Fruit fly (Drosophila melanogaster) whole organism, embryonic: ENCODE results near the gene CG43867.

Experiments
- Adf1 ChIP-seq: fragments of 200-800 bp; sonication (Bioruptor generic); IDR thresholded peaks from 2 replicates; pipeline ENCODE4 v1.3.6; 2022; ENCODE audit warnings: missing biosample characterization, missing genetic modification characterization
- Atf3 ChIP-seq: fragments of 200-800 bp; sonication (Bioruptor generic); optimal IDR thresholded peaks from 3 replicates; lab custom pipeline; 2016; ENCODE audit warnings: missing biosample characterization, missing genetic modification characterization
- C15 ChIP-seq: fragments of 200-800 bp; sonication (Bioruptor generic); IDR thresholded peaks from 3 replicates; pipeline ENCODE4 v1.3.6; 2022; ENCODE audit warnings: missing biosample characterization, missing genetic modification characterization
- CG12219 ChIP-seq: fragments of 200-800 bp; sonication (Bioruptor generic); optimal IDR thresholded peaks from 3 replicates; lab custom pipeline; 2018; ENCODE audit warnings: missing biosample characterization, mild to moderate bottlenecking, missing genetic modification characterization
- CG14014 ChIP-seq: fragments of 200-800 bp; sonication (Bioruptor generic); IDR thresholded peaks from 2 replicates; pipeline ENCODE4 v1.3.6; 2022; ENCODE audit warnings: missing biosample characterization, missing genetic modification characterization
- CG14710 ChIP-seq: fragments of 200-800 bp; sonication (Bioruptor generic); optimal IDR thresholded peaks from 3 replicates; lab custom pipeline; 2019; ENCODE audit warnings: missing biosample characterization, mild to moderate bottlenecking, missing genetic modification characterization, moderate library complexity
- CG14860 ChIP-seq: fragments of 200-800 bp; sonication (Bioruptor generic); IDR thresholded peaks from 3 replicates; pipeline ENCODE4 v1.3.6; 2022; ENCODE audit warnings: missing biosample characterization, missing genetic modification characterization; ENCODE audit not compliant: partially characterized antibody
- CG16779 ChIP-seq: fragments of 200-800 bp; sonication (Bioruptor generic); IDR thresholded peaks from 2 replicates; pipeline ENCODE4 v1.3.6; 2022; ENCODE audit warnings: missing biosample characterization, missing genetic modification characterization
- CG18476 ChIP-seq: fragments of 200-800 bp; sonication (Bioruptor generic); optimal IDR thresholded peaks from 2 replicates; lab custom pipeline; 2016; ENCODE audit warnings: missing biosample characterization, mild to moderate bottlenecking, missing genetic modification characterization
- CG2120 ChIP-seq: fragments of 200-800 bp; sonication (Bioruptor generic); optimal IDR thresholded peaks from 3 replicates; lab custom pipeline; 2016; ENCODE audit warnings: missing biosample characterization, missing genetic modification characterization
- CG2202 ChIP-seq: fragments of 200-800 bp; sonication (Bioruptor generic); optimal IDR thresholded peaks from 2 replicates; lab custom pipeline; 2018; ENCODE audit warnings: missing biosample characterization, mild to moderate bottlenecking, missing genetic modification characterization
- CG3163 ChIP-seq: fragments of 200-800 bp; sonication (Bioruptor generic); optimal IDR thresholded peaks from 3 replicates; lab custom pipeline; 2016; ENCODE audit warnings: missing biosample characterization, missing genetic modification characterization
- CG34224 ChIP-seq: fragments of 200-800 bp; sonication (Bioruptor generic); IDR thresholded peaks from 3 replicates; pipeline ENCODE4 v1.3.6; 2022; ENCODE audit warnings: missing biosample characterization, missing genetic modification characterization; ENCODE audit not compliant: partially characterized antibody
- CG3995 ChIP-seq: fragments of 200-800 bp; sonication (Bioruptor generic); optimal IDR thresholded peaks from 3 replicates; lab custom pipeline; 2016; ENCODE audit warnings: missing biosample characterization, missing genetic modification characterization
- CG5953 ChIP-seq: fragments of 200-800 bp; sonication (Bioruptor generic); IDR thresholded peaks from 2 replicates; pipeline ENCODE4 v1.3.6; 2022; ENCODE audit warnings: missing biosample characterization, missing genetic modification characterization
- CG7839 ChIP-seq: fragments of 200-800 bp; sonication (Bioruptor generic); optimal IDR thresholded peaks from 3 replicates; lab custom pipeline; 2018; ENCODE audit warnings: missing biosample characterization, mild to moderate bottlenecking, missing genetic modification characterization, moderate library complexity
- CHES-1-like ChIP-seq: fragments of 200-800 bp; sonication (Bioruptor generic); optimal IDR thresholded peaks from 2 replicates; lab custom pipeline; 2016; ENCODE audit warnings: missing biosample characterization, missing genetic modification characterization
- D ChIP-seq, 2 experiments: fragments of 200-800 bp in 1 of 2; fragments of >200 bp in 1 of 2; sonication (Bioruptor generic) in 1 of 2; optimal IDR thresholded peaks; 2 replicates in 1 of 2; 3 replicates in 1 of 2; lab custom pipeline; 2017; ENCODE audit warnings: mild to moderate bottlenecking in 1 of 2, missing biosample characterization in 1 of 2, missing genetic modification characterization in 1 of 2, missing genetic modification reagents in 1 of 2
- Dip2 ChIP-seq: fragments of 200-800 bp; sonication (Bioruptor generic); IDR thresholded peaks from 2 replicates; pipeline ENCODE4 v1.3.6; 2022; ENCODE audit warnings: missing biosample characterization, missing genetic modification characterization
- ERR ChIP-seq: fragments of 200-800 bp; sonication (Bioruptor generic); optimal IDR thresholded peaks from 2 replicates; lab custom pipeline; 2016; ENCODE audit warnings: missing biosample characterization, missing genetic modification characterization
- Lhr ChIP-seq: fragments of 200-800 bp; sonication (Bioruptor generic); optimal IDR thresholded peaks from 3 replicates; lab custom pipeline; 2017; ENCODE audit warnings: mild to moderate bottlenecking, missing biosample characterization, missing genetic modification reagents, missing genetic modification characterization
- Neu2 ChIP-seq: fragments of 200-800 bp; sonication (Bioruptor generic); optimal IDR thresholded peaks from 3 replicates; lab custom pipeline; 2016; ENCODE audit warnings: missing biosample characterization, missing genetic modification characterization, borderline replicate concordance
- Pdp1 ChIP-seq, 2 experiments: fragments of 200-800 bp; sonication (Bioruptor generic); optimal IDR thresholded peaks; 3 replicates each; lab custom pipeline; 2016; ENCODE audit warnings: missing biosample characterization in 2 of 2, missing genetic modification characterization in 2 of 2, mild to moderate bottlenecking in 1 of 2, moderate library complexity in 1 of 2
- Scr ChIP-seq: fragments of 200-800 bp; sonication (Bioruptor generic); IDR thresholded peaks from 2 replicates; pipeline ENCODE4 v1.3.6; 2022; ENCODE audit warnings: missing biosample characterization, missing genetic modification characterization; ENCODE audit not compliant: partially characterized antibody
- Sry-β ChIP-seq: fragments of 200-800 bp; sonication (Bioruptor generic); optimal IDR thresholded peaks from 2 replicates; lab custom pipeline; 2018; ENCODE audit warnings: missing biosample characterization, mild to moderate bottlenecking, missing genetic modification characterization, moderate library complexity
- chif ChIP-seq, 2 experiments: fragments of 200-800 bp; sonication (Bioruptor generic); optimal IDR thresholded peaks; 3 replicates each; lab custom pipeline; 2016; ENCODE audit warnings: missing biosample characterization in 2 of 2, missing genetic modification characterization in 2 of 2
- crc ChIP-seq: fragments of 200-800 bp; sonication (Bioruptor generic); optimal IDR thresholded peaks from 2 replicates; lab custom pipeline; 2016; ENCODE audit warnings: missing biosample characterization, missing genetic modification characterization
- croc ChIP-seq: fragments of 200-800 bp; sonication (Bioruptor generic); conservative IDR thresholded peaks from 3 replicates; pipeline ENCODE4 v1.3.6; 2022; ENCODE audit warnings: missing biosample characterization, missing genetic modification characterization
- danr ChIP-seq: fragments of 200-800 bp; sonication (Bioruptor generic); IDR thresholded peaks from 2 replicates; pipeline ENCODE4 v1.3.6; 2022; ENCODE audit warnings: missing biosample characterization, missing genetic modification characterization
- en ChIP-seq: fragments of 200-800 bp; sonication (Bioruptor generic); optimal IDR thresholded peaks from 2 replicates; lab custom pipeline; 2016; ENCODE audit warnings: missing biosample characterization, missing genetic modification characterization
- esg ChIP-seq: fragments of 200-800 bp; sonication (Bioruptor generic); conservative IDR thresholded peaks from 2 replicates; pipeline ENCODE4 v1.3.6; 2022; ENCODE audit warnings: missing biosample characterization, missing genetic modification characterization
- ewg ChIP-seq: fragments of 200-800 bp; sonication (Bioruptor generic); optimal IDR thresholded peaks from 3 replicates; lab custom pipeline; 2017; ENCODE audit warnings: mild to moderate bottlenecking, missing biosample characterization, missing genetic modification reagents, missing genetic modification characterization
- fru ChIP-seq: fragments of >200 bp; optimal IDR thresholded peaks from 2 replicates; lab custom pipeline; 2017
- hb ChIP-seq: fragments of 200-800 bp; sonication (Bioruptor generic); IDR thresholded peaks from 3 replicates; pipeline ENCODE4 v1.3.6; 2022; ENCODE audit warnings: missing biosample characterization, missing genetic modification characterization; ENCODE audit not compliant: partially characterized antibody
- inv ChIP-seq: fragments of 200-800 bp; sonication (Bioruptor generic); IDR thresholded peaks from 2 replicates; pipeline ENCODE4 v1.3.6; 2022; ENCODE audit warnings: missing biosample characterization, missing genetic modification characterization; ENCODE audit not compliant: partially characterized antibody
- kah ChIP-seq: fragments of 200-800 bp; sonication (Bioruptor generic); optimal IDR thresholded peaks from 2 replicates; lab custom pipeline; 2018; ENCODE audit warnings: missing biosample characterization, mild to moderate bottlenecking, missing genetic modification characterization
- kay ChIP-seq: fragments of 200-800 bp; sonication (Bioruptor generic); optimal IDR thresholded peaks from 2 replicates; lab custom pipeline; 2016; ENCODE audit warnings: missing biosample characterization, missing genetic modification characterization
- knrl ChIP-seq: fragments of 200-800 bp; sonication (Bioruptor generic); IDR thresholded peaks from 3 replicates; pipeline ENCODE4 v1.3.6; 2022; ENCODE audit warnings: missing biosample characterization, missing genetic modification characterization; ENCODE audit not compliant: partially characterized antibody
- nerfin-2 ChIP-seq: fragments of 200-800 bp; sonication (Bioruptor generic); IDR thresholded peaks from 2 replicates; pipeline ENCODE4 v1.3.6; 2022; ENCODE audit warnings: missing biosample characterization, missing genetic modification characterization; ENCODE audit not compliant: partially characterized antibody
- odd ChIP-seq: fragments of 200-800 bp; sonication (Bioruptor generic); optimal IDR thresholded peaks from 2 replicates; lab custom pipeline; 2017; ENCODE audit warnings: missing biosample characterization, mild to moderate bottlenecking, missing genetic modification characterization
- org-1 ChIP-seq: fragments of 200-800 bp; sonication (Bioruptor generic); optimal IDR thresholded peaks from 2 replicates; lab custom pipeline; 2017; ENCODE audit warnings: missing biosample characterization, missing genetic modification characterization
- pnt ChIP-seq: fragments of 200-800 bp; sonication (Bioruptor generic); optimal IDR thresholded peaks from 3 replicates; lab custom pipeline; 2016; ENCODE audit warnings: missing biosample characterization, missing genetic modification characterization
- ro ChIP-seq: fragments of 200-800 bp; sonication (Bioruptor generic); IDR thresholded peaks from 2 replicates; pipeline ENCODE4 v1.3.6; 2022; ENCODE audit warnings: missing biosample characterization, missing genetic modification characterization
- sr ChIP-seq: fragments of 200-800 bp; sonication (Bioruptor generic); IDR thresholded peaks from 3 replicates; pipeline ENCODE4 v1.3.6; 2022; ENCODE audit warnings: missing biosample characterization, missing genetic modification characterization
- unpg ChIP-seq: fragments of 200-800 bp; sonication (Bioruptor generic); optimal IDR thresholded peaks from 3 replicates; lab custom pipeline; 2018; ENCODE audit warnings: missing biosample characterization, mild to moderate bottlenecking, missing genetic modification characterization, moderate library complexity
- usp ChIP-seq: fragments of >200 bp; optimal IDR thresholded peaks from 2 replicates; lab custom pipeline; 2017; ENCODE audit warnings: missing biosample characterization, missing genetic modification characterization
- vfl ChIP-seq: fragments of 200-800 bp; sonication (Bioruptor generic); optimal IDR thresholded peaks from 2 replicates; lab custom pipeline; 2016; ENCODE audit warnings: missing biosample characterization, missing genetic modification characterization
- zf30C ChIP-seq: fragments of 200-800 bp; sonication (Bioruptor generic); optimal IDR thresholded peaks from 3 replicates; lab custom pipeline; 2018; ENCODE audit warnings: missing biosample characterization, mild to moderate bottlenecking, missing genetic modification characterization
- zfh1 ChIP-seq: fragments of 200-800 bp; sonication (Bioruptor generic); IDR thresholded peaks from 3 replicates; pipeline ENCODE4 v1.3.6; 2022; ENCODE audit warnings: missing biosample characterization, missing genetic modification characterization

CG43867 gene

dm6 chrX:900725-901345, 26.9 kb downstream of the CG43867 start (continued):
- peak; percentile 70 for TF ChIP-seq ewg (GFP tag; lab: Kevin White, UChicago)
- no peak for TF ChIP-seq Neu2 (GFP tag; lab: Kevin White, UChicago)
- peak; percentile 16 for TF ChIP-seq CG3163 (GFP tag; lab: Kevin White, UChicago)
- TF ChIP-seq CG5953 (GFP tag; lab: Robert Waterston, UW), result peak; percentile 48; the same call in 1 of the 2 replicates
- no peak for TF ChIP-seq usp
- TF ChIP-seq CG16779 (GFP tag; lab: Robert Waterston, UW), result no peak
- peak; percentile 63; the same call in 1 of the 2 replicates for TF ChIP-seq ro (GFP tag; lab: Robert Waterston, UW)
- TF ChIP-seq ERR, result peak; percentile 69
- peak; percentile 61 to 82 for TF ChIP-seq chif (GFP tag; optimal IDR thresholded peaks at IDR 0.05; lab: Kevin White, UChicago)
- peak; percentile 45 for TF ChIP-seq vfl (GFP tag; lab: Kevin White, UChicago)
- no peak for TF ChIP-seq fru (lab: Kevin White, UChicago)
- TF ChIP-seq Dip2 (GFP tag; lab: Robert Waterston, UW), result no peak
- TF ChIP-seq Adf1, result peak; percentile 33; the same call in 1 of the 2 replicates
- TF ChIP-seq Scr (GFP tag; lab: Robert Waterston, UW), result no peak
- peak; percentile 78 for TF ChIP-seq org-1 (GFP tag; lab: Kevin White, UChicago)
- peak; percentile 80 for TF ChIP-seq CG12219 (GFP tag; lab: Kevin White, UChicago)
- TF ChIP-seq CG14710 (tag; lab: Kevin White, UChicago), result peak; percentile 57
- no peak for TF ChIP-seq D (optimal IDR thresholded peaks at IDR 0.05; lab: Kevin White, UChicago)
- peak; percentile 51 for TF ChIP-seq D (GFP tag; optimal IDR thresholded peaks at IDR 0.05; lab: Kevin White, UChicago)
- peak; percentile 60 for TF ChIP-seq Atf3 (GFP tag; lab: Kevin White, UChicago)
- TF ChIP-seq odd (GFP tag; lab: Kevin White, UChicago), result peak; percentile 52
- peak; percentile 43 for TF ChIP-seq kay (GFP tag; lab: Kevin White, UChicago)
- peak; percentile 80 for TF ChIP-seq CG14014 (GFP tag; lab: Robert Waterston, UW)
- peak; percentile 65 for TF ChIP-seq croc (GFP tag; lab: Robert Waterston, UW)
- TF ChIP-seq crc, result peak; percentile 54
- peak; percentile 66 for TF ChIP-seq en (GFP tag; lab: Kevin White, UChicago)
- peak; percentile 82 for TF ChIP-seq CG2120 (GFP tag; lab: Kevin White, UChicago)
- TF ChIP-seq CG14860 (GFP tag; lab: Robert Waterston, UW), result no peak
- TF ChIP-seq pnt (GFP tag; lab: Kevin White, UChicago), result peak; percentile 82
- TF ChIP-seq unpg, result peak; percentile 90
- peak; percentile 71 to 87 for TF ChIP-seq Pdp1 (GFP tag; optimal IDR thresholded peaks at IDR 0.05; lab: Kevin White, UChicago)
- peak; percentile 87 for TF ChIP-seq zfh1 (GFP tag; lab: Robert Waterston, UW)
- peak; percentile 77 for TF ChIP-seq esg (GFP tag; lab: Robert Waterston, UW)
- peak; percentile 86 for TF ChIP-seq CG7839 (tag; lab: Kevin White, UChicago)
- no peak for TF ChIP-seq C15 (GFP tag; lab: Robert Waterston, UW)
- TF ChIP-seq CG3995 (GFP tag; lab: Kevin White, UChicago), result peak; percentile 11
- no peak for TF ChIP-seq Lhr (GFP tag; lab: Kevin White, UChicago)
- TF ChIP-seq danr (GFP tag; lab: Robert Waterston, UW), result peak; percentile 66
- no peak for TF ChIP-seq Sry-β (GFP tag; lab: Kevin White, UChicago)
- TF ChIP-seq kah (GFP tag; lab: Kevin White, UChicago), result peak; percentile 44
- TF ChIP-seq CHES-1-like (GFP tag; lab: Kevin White, UChicago), result peak; percentile 64
- TF ChIP-seq CG34224 (GFP tag; lab: Robert Waterston, UW), result no peak
- no peak for TF ChIP-seq hb (GFP tag; lab: Robert Waterston, UW)
- no peak for TF ChIP-seq inv
- no peak for TF ChIP-seq zf30C (GFP tag; lab: Kevin White, UChicago)
- TF ChIP-seq knrl, result no peak
- peak; percentile 42 for TF ChIP-seq CG18476 (GFP tag; lab: Kevin White, UChicago)
- TF ChIP-seq nerfin-2, result no peak
- peak; percentile 44 for TF ChIP-seq CG2202
- peak; percentile 7; the same call in 1 of the 3 replicates for TF ChIP-seq sr (GFP tag; lab: Robert Waterston, UW)
